Worm (Caenorhabditis elegans) whole organism, early embryonic: ENCODE results near the gene ace-4.
A peak's percentile ranks its signal among the peaks of the same experiment; 100 is the strongest.

Experiments
- B0310.2 ChIP-seq: sonication (generic microtip); optimal IDR thresholded peaks from 2 replicates; lab custom pipeline; 2016; ENCODE audit warnings: mild to moderate bottlenecking, missing genetic modification characterization, missing compliant biosample characterization
- F13C5.2 ChIP-seq: sonication (generic microtip); optimal IDR thresholded peaks from 2 replicates; lab custom pipeline; 2017; ENCODE audit warnings: mild to moderate bottlenecking, missing genetic modification characterization, inconsistent platforms, missing compliant biosample characterization
- aly-1 ChIP-seq: sonication (generic microtip); optimal IDR thresholded peaks from 2 replicates; lab custom pipeline; 2016; ENCODE audit warnings: missing genetic modification characterization, missing compliant biosample characterization
- ama-1 ChIP-seq: fragments of 150-350 bp; optimal IDR thresholded peaks from 2 replicates; lab custom pipeline; 2014
- ceh-13 ChIP-seq: fragments of 200-800 bp; sonication (Bioruptor generic); optimal IDR thresholded peaks from 2 replicates; lab custom pipeline; 2018; ENCODE audit warnings: mild to moderate bottlenecking, missing genetic modification characterization, missing compliant biosample characterization
- ceh-36 ChIP-seq: sonication (generic microtip); optimal IDR thresholded peaks from 2 replicates; lab custom pipeline; 2016; ENCODE audit warnings: missing genetic modification characterization, inconsistent platforms, missing compliant biosample characterization
- ets-7 ChIP-seq: sonication (generic microtip); optimal IDR thresholded peaks from 2 replicates; lab custom pipeline; 2016; ENCODE audit warnings: missing genotype, missing genetic modification characterization, missing compliant biosample characterization
- flt-1 ChIP-seq: fragments of 200-800 bp; sonication (Bioruptor generic); IDR thresholded peaks from 2 replicates; pipeline ENCODE4 v1.3.6; 2022; ENCODE audit warnings: missing genetic modification characterization, missing compliant biosample characterization
- hmbx-1 ChIP-seq: sonication (generic microtip); optimal IDR thresholded peaks from 2 replicates; lab custom pipeline; 2016; ENCODE audit warnings: mild to moderate bottlenecking, missing genetic modification characterization, missing compliant biosample characterization
- hmg-4 ChIP-seq: fragments of 200-800 bp; sonication (Bioruptor generic); optimal IDR thresholded peaks from 2 replicates; lab custom pipeline; 2018; ENCODE audit warnings: mild to moderate bottlenecking, missing genetic modification characterization, missing compliant biosample characterization
- hnd-1 ChIP-seq: sonication (generic microtip); optimal IDR thresholded peaks from 2 replicates; lab custom pipeline; 2016; ENCODE audit warnings: missing genetic modification characterization, missing compliant biosample characterization
- pes-1 ChIP-seq: fragments of 200-800 bp; sonication (Bioruptor generic); IDR thresholded peaks from 2 replicates; pipeline ENCODE4 v1.3.6; 2022; ENCODE audit warnings: missing genetic modification reagents, missing genetic modification characterization, missing compliant biosample characterization
- scrt-1 ChIP-seq: fragments of 200-800 bp; sonication (Bioruptor generic); IDR thresholded peaks from 2 replicates; pipeline ENCODE4 v1.3.6; 2022; ENCODE audit warnings: missing genetic modification characterization, missing compliant biosample characterization
- sea-1 ChIP-seq: fragments of 200-800 bp; sonication (Bioruptor generic); conservative IDR thresholded peaks from 2 replicates; pipeline ENCODE4 v1.3.6; 2022; ENCODE audit warnings: missing genetic modification characterization, missing compliant biosample characterization
- tbx-11 ChIP-seq: fragments of 200-800 bp; sonication (Bioruptor generic); IDR thresholded peaks from 2 replicates; pipeline ENCODE4 v1.3.6; 2022; ENCODE audit warnings: missing genetic modification characterization, missing compliant biosample characterization
- tbx-37 ChIP-seq: fragments of 200-800 bp; sonication (Bioruptor generic); conservative IDR thresholded peaks from 2 replicates; pipeline ENCODE4 v1.3.6; 2022; ENCODE audit warnings: missing genetic modification reagents, missing genetic modification characterization, missing compliant biosample characterization
- tra-4 ChIP-seq: sonication (generic microtip); optimal IDR thresholded peaks from 2 replicates; lab custom pipeline; 2017; ENCODE audit warnings: missing genetic modification characterization, missing compliant biosample characterization

Gene ace-4

DNA sequence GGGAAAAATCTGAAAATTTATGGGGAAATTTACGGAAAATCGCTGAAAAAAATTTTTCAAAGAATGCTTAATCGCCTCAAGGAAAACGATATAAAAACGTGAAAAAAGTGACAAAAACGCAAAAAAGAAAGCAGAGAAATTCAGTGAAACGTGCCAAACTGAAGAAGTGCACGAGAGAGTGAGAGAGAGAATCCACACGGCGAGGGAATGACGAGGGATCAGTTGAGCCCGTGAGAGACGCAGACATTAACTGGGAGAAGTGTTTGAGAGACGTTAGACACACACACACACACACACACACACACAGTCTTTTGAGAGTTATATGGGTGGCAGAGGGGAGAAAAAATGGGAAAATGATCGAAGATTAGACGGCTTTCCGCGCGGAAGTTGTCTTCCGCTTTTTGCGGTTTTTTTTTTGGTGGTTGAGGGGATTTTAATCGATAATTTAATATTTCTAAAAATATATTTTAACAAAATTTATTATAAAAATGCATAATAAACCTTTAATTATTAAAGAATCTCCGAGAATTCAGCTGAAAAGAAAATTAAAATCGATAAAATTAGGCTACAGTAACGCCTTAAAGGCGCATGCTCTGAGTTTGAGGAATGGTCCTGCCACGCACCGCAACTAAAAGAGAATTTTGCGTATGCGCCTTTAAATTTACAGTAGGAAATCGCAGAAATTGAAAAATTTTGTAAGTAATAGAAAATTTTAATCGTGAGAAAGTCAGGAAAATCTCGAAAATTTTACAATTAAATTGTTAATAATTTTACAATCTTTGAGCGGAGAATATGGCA is 46.8 kb downstream of the ace-4 start:
- no peak for TF ChIP-seq tbx-37
- TF ChIP-seq tra-4 (tag; lab: Kevin White, UChicago) = no peak
- no peak for TF ChIP-seq hmg-4

- TF ChIP-seq B0310.2 (no peak), F13C5.2 (tag; lab: Kevin White, UChicago) (no peak), aly-1 (tag; lab: Kevin White, UChicago) (no peak), ceh-36 (tag; lab: Kevin White, UChicago) (no peak), sea-1 (GFP tag; lab: Robert Waterston, UW) (no peak)
Observed at ce11 chrII:14247227-14247626, 49.4 kb downstream of the ace-4 start.

ce11 chrII:14247748-14248502 is 50.1 kb downstream of the ace-4 start:
- TF ChIP-seq tra-4 (tag; lab: Kevin White, UChicago) = no peak
- no peak for TF ChIP-seq ets-7 (tag; lab: Kevin White, UChicago)
- TF ChIP-seq scrt-1 (GFP tag; lab: Robert Waterston, UW) = no peak
- TF ChIP-seq ceh-36 (tag; lab: Kevin White, UChicago) = no peak
- no peak for TF ChIP-seq ceh-13 (GFP tag; lab: Kevin White, UChicago)
- TF ChIP-seq aly-1 (tag; lab: Kevin White, UChicago) = peak; percentile 15
- TF ChIP-seq pes-1 (GFP tag; lab: Robert Waterston, UW) = 0 out of 2 replicates have a peak, but pooled peaks have one; percentile 15
- no peak; the same call in 1 of the 2 replicates for TF ChIP-seq flt-1
- TF ChIP-seq B0310.2 = no peak
- no peak for TF ChIP-seq hnd-1 (tag; lab: Kevin White, UChicago)
- no peak for TF ChIP-seq hmbx-1 (tag; lab: Kevin White, UChicago)
- TF ChIP-seq hmg-4 = peak; percentile 94
- peak; percentile 64; the same call in 1 of the 2 replicates for TF ChIP-seq sea-1 (GFP tag; lab: Robert Waterston, UW)
- no peak for TF ChIP-seq ama-1 (lab: Kevin White, UChicago)
- TF ChIP-seq tbx-11 = 0 out of 2 replicates have a peak, but pooled peaks have one; percentile 32
- no peak for TF ChIP-seq tbx-37
- no peak for TF ChIP-seq F13C5.2 (tag; lab: Kevin White, UChicago)

DNA sequence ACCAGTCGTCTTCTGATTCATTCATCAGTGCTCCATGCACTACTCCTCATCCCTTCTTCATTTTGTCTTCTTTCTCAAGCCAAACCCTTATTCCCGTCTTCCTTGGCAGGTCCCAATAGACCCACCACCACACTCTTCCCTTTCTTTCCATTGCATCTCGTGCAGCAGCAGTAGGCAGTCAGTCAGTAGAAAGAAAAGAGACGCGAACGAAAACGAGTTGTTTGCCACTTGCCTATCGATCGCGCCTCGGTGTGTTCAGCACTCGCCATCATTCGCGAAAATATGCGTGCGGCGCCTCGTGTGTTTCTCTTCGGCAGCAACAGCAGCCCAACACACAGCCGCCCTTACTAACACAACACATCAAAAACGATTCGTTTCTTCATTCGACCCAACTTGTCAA is 51.6 kb downstream of the ace-4 start:
- TF ChIP-seq tra-4 (tag; lab: Kevin White, UChicago) (no peak), B0310.2 (no peak), tbx-37 (no peak), ceh-36 (tag; lab: Kevin White, UChicago) (peak; percentile 14), ama-1 (lab: Kevin White, UChicago) (peak; percentile 95), hmbx-1 (tag; lab: Kevin White, UChicago) (no peak), F13C5.2 (tag; lab: Kevin White, UChicago) (no peak), hmg-4 (peak; percentile 76), pes-1 (GFP tag; lab: Robert Waterston, UW) (peak; percentile 61), hnd-1 (tag; lab: Kevin White, UChicago) (no peak), aly-1 (tag; lab: Kevin White, UChicago) (peak; percentile 70), sea-1 (GFP tag; lab: Robert Waterston, UW) (no peak; the same call in 1 of the 2 replicates), ets-7 (tag; lab: Kevin White, UChicago) (peak; percentile 20), tbx-11 (0 out of 2 replicates have a peak, but pooled peaks have one; percentile 22), ceh-13 (GFP tag; lab: Kevin White, UChicago) (no peak), flt-1 (peak; percentile 73), scrt-1 (GFP tag; lab: Robert Waterston, UW) (no peak)

ce11 chrII:14250147-14250965 is 52.5 kb downstream of the ace-4 start, which contains the start of gene hmg-1.1:
hmg-1.1 (plus strand) TSS chrII:14250695.
- TF ChIP-seq ets-7 (tag; lab: Kevin White, UChicago) = no peak
- peak; percentile 86 for TF ChIP-seq ama-1 (lab: Kevin White, UChicago)
- TF ChIP-seq pes-1 (GFP tag; lab: Robert Waterston, UW) = peak; percentile 55; the same call in 1 of the 2 replicates
- peak; percentile 78 for TF ChIP-seq sea-1 (GFP tag; lab: Robert Waterston, UW)
- no peak for TF ChIP-seq tra-4 (tag; lab: Kevin White, UChicago)
- TF ChIP-seq flt-1 = peak; percentile 19; the same call in 1 of the 2 replicates
- peak; percentile 97 for TF ChIP-seq hmg-4
- peak; percentile 21 for TF ChIP-seq aly-1 (tag; lab: Kevin White, UChicago)
- TF ChIP-seq ceh-13 (GFP tag; lab: Kevin White, UChicago) = peak; percentile 33
- peak; percentile 48; the same call in 1 of the 2 replicates for TF ChIP-seq tbx-11
- TF ChIP-seq F13C5.2 (tag; lab: Kevin White, UChicago) = peak; percentile 82
- no peak for TF ChIP-seq scrt-1 (GFP tag; lab: Robert Waterston, UW)
- no peak for TF ChIP-seq hmbx-1 (tag; lab: Kevin White, UChicago)
- no peak for TF ChIP-seq B0310.2
- TF ChIP-seq ceh-36 (tag; lab: Kevin White, UChicago) = peak; percentile 17
- TF ChIP-seq tbx-37 = no peak; the same call in 1 of the 2 replicates

ce11 chrII:14251400-14251940 is 53.6 kb downstream of the ace-4 start:
- TF ChIP-seq tbx-37 (no peak), F13C5.2 (tag; lab: Kevin White, UChicago) (peak; percentile 81), hmg-4 (peak; percentile 76), ama-1 (lab: Kevin White, UChicago) (peak; percentile 96), tra-4 (tag; lab: Kevin White, UChicago) (peak; percentile 52), hmbx-1 (tag; lab: Kevin White, UChicago) (peak; percentile 30), tbx-11 (no peak), B0310.2 (peak; percentile 87), hnd-1 (tag; lab: Kevin White, UChicago) (peak; percentile 1), sea-1 (GFP tag; lab: Robert Waterston, UW) (peak; percentile 52; the same call in 1 of the 2 replicates), pes-1 (GFP tag; lab: Robert Waterston, UW) (peak; percentile 66), flt-1 (peak; percentile 13), ceh-36 (tag; lab: Kevin White, UChicago) (peak; percentile 50), aly-1 (tag; lab: Kevin White, UChicago) (peak; percentile 65), ets-7 (tag; lab: Kevin White, UChicago) (no peak), ceh-13 (GFP tag; lab: Kevin White, UChicago) (no peak), scrt-1 (GFP tag; lab: Robert Waterston, UW) (peak; percentile 54; the same call in 1 of the 2 replicates)
